Worm (Caenorhabditis elegans) whole organism, young adult: Measurements from ENCODE around the gene bgnt-1.3.
A peak's percentile ranks its signal among the peaks of the same experiment; 100 is the strongest.

Source experiments
- B0019.2 ChIP-seq: fragments of 200-800 bp; sonication (Bioruptor generic); conservative IDR thresholded peaks from 2 replicates; pipeline ENCODE4 v1.3.6; 2022; ENCODE audit warnings: missing genetic modification reagents, missing genetic modification characterization, missing compliant biosample characterization
- B0035.1 ChIP-seq: sonication (generic microtip); optimal IDR thresholded peaks from 2 replicates; lab custom pipeline; 2016; ENCODE audit warnings: missing genetic modification characterization, mild to moderate bottlenecking, missing compliant biosample characterization, missing genotype, missing genetic modification reagents
- F10E7.11 ChIP-seq: sonication (generic microtip); optimal IDR thresholded peaks from 2 replicates; lab custom pipeline; 2017; ENCODE audit warnings: mild to moderate bottlenecking, missing genetic modification characterization, moderate library complexity, missing compliant biosample characterization
- F39B2.1 ChIP-seq: fragments of 200-800 bp; sonication (Bioruptor generic); IDR thresholded peaks from 2 replicates; pipeline ENCODE4 v1.3.6; 2022; ENCODE audit warnings: missing genetic modification reagents, missing genetic modification characterization, missing compliant biosample characterization
- F55B11.4 ChIP-seq: sonication (generic microtip); optimal IDR thresholded peaks from 2 replicates; lab custom pipeline; 2016; ENCODE audit warnings: missing compliant biosample characterization, missing genetic modification characterization, borderline replicate concordance; ENCODE audit not compliant: insufficient read depth
- F57C9.4 ChIP-seq: sonication (generic microtip); optimal IDR thresholded peaks from 2 replicates; lab custom pipeline; 2017; ENCODE audit warnings: mild to moderate bottlenecking, missing genetic modification characterization, missing compliant biosample characterization
- K11D2.4 ChIP-seq: fragments of 200-800 bp; sonication (Bioruptor generic); IDR thresholded peaks from 2 replicates; pipeline ENCODE4 v1.3.6; 2022; ENCODE audit warnings: missing genetic modification reagents, missing genetic modification characterization, missing compliant biosample characterization
- T07F8.4 ChIP-seq: sonication (generic microtip); optimal IDR thresholded peaks from 2 replicates; lab custom pipeline; 2016; ENCODE audit warnings: mild to moderate bottlenecking, missing genetic modification characterization, moderate library complexity, missing compliant biosample characterization
- Y53F4B.3 ChIP-seq: fragments of 200-800 bp; sonication (Bioruptor generic); IDR thresholded peaks from 2 replicates; pipeline ENCODE4 v1.3.6; 2022; ENCODE audit warnings: missing genetic modification reagents, missing genetic modification characterization, missing compliant biosample characterization
- Y56A3A.18 ChIP-seq: fragments of 200-800 bp; sonication (Bioruptor generic); IDR thresholded peaks from 2 replicates; pipeline ENCODE4 v1.3.6; 2022; ENCODE audit warnings: missing genetic modification reagents, missing genetic modification characterization, missing compliant biosample characterization
- Y67H2A.10 ChIP-seq: fragments of 200-800 bp; sonication (Bioruptor generic); conservative IDR thresholded peaks from 2 replicates; pipeline ENCODE4 v1.3.6; 2022; ENCODE audit warnings: missing genetic modification reagents, missing genetic modification characterization, missing compliant biosample characterization
- ZK185.1 ChIP-seq: sonication (generic microtip); optimal IDR thresholded peaks from 2 replicates; lab custom pipeline; 2016; ENCODE audit warnings: mild to moderate bottlenecking, missing genetic modification characterization, missing compliant biosample characterization; ENCODE audit not compliant: poor library complexity, severe bottlenecking
- aptf-2 ChIP-seq: fragments of 200-800 bp; sonication (Bioruptor generic); conservative IDR thresholded peaks from 2 replicates; pipeline ENCODE4 v1.3.6; 2022; ENCODE audit warnings: missing genetic modification reagents, missing genetic modification characterization, missing compliant biosample characterization
- atf-7 ChIP-seq: sonication (generic microtip); optimal IDR thresholded peaks from 2 replicates; lab custom pipeline; 2017; ENCODE audit warnings: mild to moderate bottlenecking, missing genetic modification characterization, missing compliant biosample characterization
- attf-6 ChIP-seq: fragments of 200-800 bp; sonication (Bioruptor generic); IDR thresholded peaks from 2 replicates; pipeline ENCODE4 v1.3.6; 2022; ENCODE audit warnings: missing genetic modification reagents, missing genetic modification characterization, missing compliant biosample characterization
- ccch-3 ChIP-seq: fragments of 200-800 bp; sonication (Bioruptor generic); optimal IDR thresholded peaks from 2 replicates; lab custom pipeline; 2018; ENCODE audit warnings: mild to moderate bottlenecking, missing genetic modification characterization, missing compliant biosample characterization
- ceh-100 ChIP-seq: fragments of 200-800 bp; sonication (Bioruptor generic); IDR thresholded peaks from 2 replicates; pipeline ENCODE4 v1.3.6; 2022; ENCODE audit warnings: missing genetic modification reagents, missing genetic modification characterization, missing compliant biosample characterization
- ceh-58 ChIP-seq: fragments of 200-800 bp; sonication (Bioruptor generic); IDR thresholded peaks from 2 replicates; pipeline ENCODE4 v1.3.6; 2022; ENCODE audit warnings: missing genetic modification characterization, missing compliant biosample characterization
- die-1 ChIP-seq: sonication (generic microtip); optimal IDR thresholded peaks from 2 replicates; lab custom pipeline; 2016; ENCODE audit warnings: missing genotype, mild to moderate bottlenecking, missing genetic modification characterization, missing compliant biosample characterization
- dox-1 ChIP-seq: fragments of 200-800 bp; sonication (Bioruptor generic); IDR thresholded peaks from 2 replicates; pipeline ENCODE4 v1.3.6; 2022; ENCODE audit warnings: missing genetic modification reagents, missing genetic modification characterization, missing compliant biosample characterization
- ekl-4 ChIP-seq: fragments of 200-800 bp; sonication (Bioruptor generic); IDR thresholded peaks from 2 replicates; pipeline ENCODE4 v1.3.6; 2022; ENCODE audit warnings: missing genetic modification reagents, missing genetic modification characterization, missing compliant biosample characterization
- ets-4 ChIP-seq: fragments of 200-800 bp; sonication (Bioruptor generic); optimal IDR thresholded peaks from 2 replicates; lab custom pipeline; 2018; ENCODE audit warnings: mild to moderate bottlenecking, missing genetic modification characterization, missing compliant biosample characterization
- gei-17 ChIP-seq: fragments of 200-800 bp; sonication (Bioruptor generic); optimal IDR thresholded peaks from 2 replicates; lab custom pipeline; 2018; ENCODE audit warnings: mild to moderate bottlenecking, missing genetic modification characterization, missing compliant biosample characterization
- hsf-1 ChIP-seq: fragments of 200-800 bp; sonication (Bioruptor generic); IDR thresholded peaks from 2 replicates; pipeline ENCODE4 v1.3.6; 2022; ENCODE audit warnings: missing genetic modification reagents, missing genetic modification characterization, missing compliant biosample characterization
- lag-1 ChIP-seq: fragments of 200-800 bp; sonication (Bioruptor generic); IDR thresholded peaks from 2 replicates; pipeline ENCODE4 v1.3.6; 2022; ENCODE audit warnings: missing genetic modification reagents, missing genetic modification characterization, missing compliant biosample characterization
- let-607 ChIP-seq, 2 experiments: fragments of 200-800 bp in 1 of 2; sonication (Bioruptor generic) in 1 of 2; sonication (generic microtip) in 1 of 2; optimal IDR thresholded peaks; 2 replicates each; lab custom pipeline; 2016 to 2018; ENCODE audit warnings: mild to moderate bottlenecking in 2 of 2, missing compliant biosample characterization in 2 of 2, missing genetic modification characterization in 2 of 2, moderate library complexity in 2 of 2, missing genotype in 1 of 2
- lin-35 ChIP-seq, 3 experiments: fragments of 150-350 bp in 2 of 3; sonication (generic microtip) in 1 of 3; optimal IDR thresholded peaks; 2 replicates each; lab custom pipeline; 2014 to 2018; ENCODE audit warnings: missing biosample characterization in 3 of 3, missing genetic modification characterization in 3 of 3, missing genetic modification reagents in 3 of 3
- lin-54 ChIP-seq: fragments of 200-800 bp; sonication (Bioruptor generic); optimal IDR thresholded peaks from 2 replicates; lab custom pipeline; 2018; ENCODE audit warnings: mild to moderate bottlenecking, missing genetic modification characterization, missing compliant biosample characterization
- mcd-1 ChIP-seq: fragments of 200-800 bp; sonication (Bioruptor generic); IDR thresholded peaks from 2 replicates; pipeline ENCODE4 v1.3.6; 2022; ENCODE audit warnings: missing genetic modification reagents, missing genetic modification characterization, missing compliant biosample characterization
- mel-28 ChIP-seq: sonication (generic microtip); optimal IDR thresholded peaks from 2 replicates; lab custom pipeline; 2016; ENCODE audit warnings: borderline replicate concordance, mild to moderate bottlenecking, missing genetic modification characterization, missing compliant biosample characterization
- nhr-80 ChIP-seq: sonication (generic microtip); optimal IDR thresholded peaks from 2 replicates; lab custom pipeline; 2016; ENCODE audit warnings: missing genetic modification characterization, missing compliant biosample characterization
- nhr-90 ChIP-seq: sonication (generic microtip); optimal IDR thresholded peaks from 2 replicates; lab custom pipeline; 2016; ENCODE audit warnings: missing genotype, mild to moderate bottlenecking, missing genetic modification characterization, missing compliant biosample characterization
- rcor-1 ChIP-seq: fragments of 200-800 bp; sonication (Bioruptor generic); IDR thresholded peaks from 2 replicates; pipeline ENCODE4 v1.3.6; 2022; ENCODE audit warnings: missing genetic modification reagents, missing genetic modification characterization, missing compliant biosample characterization
- sea-2 ChIP-seq: fragments of 200-800 bp; sonication (Bioruptor generic); IDR thresholded peaks from 2 replicates; pipeline ENCODE4 v1.3.6; 2022; ENCODE audit warnings: missing genetic modification characterization, missing compliant biosample characterization
- snpc-1.3 ChIP-seq: sonication (generic microtip); optimal IDR thresholded peaks from 2 replicates; lab custom pipeline; 2017; ENCODE audit warnings: missing genetic modification characterization, mild to moderate bottlenecking, missing compliant biosample characterization, antibody characterized with exemption, moderate library complexity, missing genotype, missing genetic modification reagents; ENCODE audit not compliant: insufficient read depth
- somi-1 ChIP-seq: fragments of 200-800 bp; sonication (Bioruptor generic); optimal IDR thresholded peaks from 2 replicates; lab custom pipeline; 2018; ENCODE audit warnings: mild to moderate bottlenecking, missing genetic modification characterization, missing compliant biosample characterization
- unc-130 ChIP-seq: sonication (generic microtip); optimal IDR thresholded peaks from 2 replicates; lab custom pipeline; 2016; ENCODE audit warnings: missing genetic modification reagents, missing genetic modification characterization, missing compliant biosample characterization
- ztf-28 ChIP-seq: fragments of 200-800 bp; sonication (Bioruptor generic); IDR thresholded peaks from 2 replicates; pipeline ENCODE4 v1.3.6; 2022; ENCODE audit warnings: missing genetic modification reagents, missing genetic modification characterization, missing compliant biosample characterization

bgnt-1.3 gene

ce11 chrV:16297070-16297469 is 40.8 kb upstream of the bgnt-1.3 start, which contains the start of gene srbc-83:
Gene srbc-83 (plus strand): TSS chrV:16297370.
- TF ChIP-seq mcd-1 (GFP tag; lab: Robert Waterston, UW) (no peak), gei-17 (GFP tag; lab: Kevin White, UChicago) (no peak), F39B2.1 (GFP tag; lab: Robert Waterston, UW) (no peak), mel-28 (tag; lab: Kevin White, UChicago) (no peak), K11D2.4 (no peak), ztf-28 (GFP tag; lab: Robert Waterston, UW) (no peak), Y56A3A.18 (GFP tag; lab: Robert Waterston, UW) (no peak), ceh-58 (GFP tag; lab: Robert Waterston, UW) (no peak), ZK185.1 (no peak), die-1 (tag; lab: Kevin White, UChicago) (no peak), sea-2 (GFP tag; lab: Robert Waterston, UW) (no peak), dox-1 (no peak), atf-7 (tag; lab: Kevin White, UChicago) (no peak), attf-6 (GFP tag; lab: Robert Waterston, UW) (no peak), snpc-1.3 (tag; lab: Kevin White, UChicago) (no peak), hsf-1 (GFP tag; lab: Robert Waterston, UW) (no peak)

ce11 chrV:16292409-16292808 is 36.1 kb upstream of the bgnt-1.3 start, which contains the start of gene oac-5:
Gene oac-5 (plus strand): TSS chrV:16292709.
- TF ChIP-seq mcd-1 (GFP tag; lab: Robert Waterston, UW) (no peak), nhr-80 (tag; lab: Kevin White, UChicago) (peak; percentile 15)

DNA sequence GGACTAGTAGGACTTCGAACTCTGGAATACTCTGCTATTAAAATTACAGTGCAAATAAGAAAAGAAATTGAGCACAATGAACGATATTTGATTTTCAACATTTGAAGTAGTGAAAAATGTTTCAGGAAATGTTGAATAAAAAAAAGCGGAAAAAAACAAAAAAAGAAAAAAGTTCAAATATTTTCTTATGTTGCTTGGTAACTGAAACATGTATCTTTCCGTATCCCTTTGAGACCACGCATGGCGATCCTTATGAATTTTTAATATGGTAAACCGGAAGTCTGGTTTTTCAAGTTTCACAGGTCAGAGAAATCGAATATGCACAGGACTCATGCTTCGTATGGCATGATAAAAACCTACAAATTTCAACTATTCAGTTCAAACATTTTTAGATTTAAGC is 31.3 kb upstream of the bgnt-1.3 start, which contains the start of gene F28G4.3:
Gene F28G4.3 (minus strand): TSS at position 101 of the 400 bp plus-strand sequence.
- TF ChIP-seq ceh-100 (no peak), unc-130 (GFP tag; lab: Kevin White, UChicago) (no peak), nhr-90 (tag; lab: Kevin White, UChicago) (no peak), B0035.1 (tag; lab: Kevin White, UChicago) (no peak), attf-6 (GFP tag; lab: Robert Waterston, UW) (no peak), lin-54 (GFP tag; lab: Kevin White, UChicago) (no peak), F55B11.4 (tag; lab: Kevin White, UChicago) (no peak), nhr-80 (tag; lab: Kevin White, UChicago) (no peak), T07F8.4 (tag; lab: Kevin White, UChicago) (no peak), Y67H2A.10 (GFP tag; lab: Robert Waterston, UW) (no peak), Y53F4B.3 (GFP tag; lab: Robert Waterston, UW) (no peak), ets-4 (GFP tag; lab: Kevin White, UChicago) (no peak), lin-35 (GFP tag; optimal IDR thresholded peaks at IDR 0.05; lab: Kevin White, UChicago) (no peak), B0019.2 (no peak), rcor-1 (GFP tag; lab: Robert Waterston, UW) (no peak)

DNA sequence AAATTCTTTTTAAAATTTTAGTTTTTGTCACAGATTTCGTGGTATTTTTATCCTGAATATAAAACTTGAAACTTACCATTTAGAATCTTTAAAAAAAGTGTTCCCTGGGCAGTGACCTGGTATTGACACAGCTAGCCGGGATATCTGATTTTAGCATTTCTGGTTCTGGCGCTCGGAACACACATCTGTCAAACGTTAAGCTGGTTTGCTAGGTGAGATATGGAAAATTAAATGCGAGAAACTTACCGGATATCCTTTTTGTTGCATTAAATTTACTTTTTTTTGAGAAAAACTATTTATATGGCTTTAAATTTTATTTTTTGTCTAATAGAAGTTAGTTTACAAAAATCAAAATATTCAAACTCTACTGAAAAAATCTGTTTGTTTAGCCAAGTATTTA is 29.5 kb upstream of the bgnt-1.3 start, which contains the start of gene F28G4.4:
Gene F28G4.4 (minus strand): TSS at position 101 of the 400 bp plus-strand sequence.
- TF ChIP-seq ccch-3 (GFP tag; lab: Kevin White, UChicago) (no peak), F10E7.11 (tag; lab: Kevin White, UChicago) (no peak), aptf-2 (GFP tag; lab: Robert Waterston, UW) (no peak), somi-1 (GFP tag; lab: Kevin White, UChicago) (no peak), ztf-28 (GFP tag; lab: Robert Waterston, UW) (no peak), let-607 (tag; optimal IDR thresholded peaks at IDR 0.05; lab: Kevin White, UChicago) (no peak), T07F8.4 (tag; lab: Kevin White, UChicago) (no peak), lag-1 (GFP tag; lab: Robert Waterston, UW) (no peak), ets-4 (GFP tag; lab: Kevin White, UChicago) (no peak), B0035.1 (tag; lab: Kevin White, UChicago) (no peak), dox-1 (no peak), F57C9.4 (tag; lab: Kevin White, UChicago) (no peak), nhr-90 (tag; lab: Kevin White, UChicago) (no peak), gei-17 (GFP tag; lab: Kevin White, UChicago) (no peak), ekl-4 (no peak)
- TF ChIP-seq, all 124 proteins: peak for 0
